Worm (Caenorhabditis elegans): ENCODE measurements around the gene irld-1.

- TF ChIP-seq nhr-77 (tag; optimal IDR thresholded peaks at IDR 0.05): no peak
- no peak for TF ChIP-seq ceh-82 (tag; optimal IDR thresholded peaks at IDR 0.05)
- no peak for TF ChIP-seq unc-86 (tag; optimal IDR thresholded peaks at IDR 0.05)
- TF ChIP-seq zag-1 (tag; optimal IDR thresholded peaks at IDR 0.05): no peak
- TF ChIP-seq sox-4 (tag; optimal IDR thresholded peaks at IDR 0.05): no peak
- TF ChIP-seq ama-1 (optimal IDR thresholded peaks at IDR 0.05): no peak
- no peak for TF ChIP-seq lin-13 (GFP tag; optimal IDR thresholded peaks at IDR 0.05)
- TF ChIP-seq nhr-28 (tag; optimal IDR thresholded peaks at IDR 0.05): no peak
- no peak for TF ChIP-seq jun-1 (tag; optimal IDR thresholded peaks at IDR 0.05)
- no peak for TF ChIP-seq mdl-1 (tag; optimal IDR thresholded peaks at IDR 0.05)
- no peak for TF ChIP-seq unc-62 (GFP tag; optimal IDR thresholded peaks at IDR 0.05)
- TF ChIP-seq ztf-11 (tag; optimal IDR thresholded peaks at IDR 0.05): no peak
- TF ChIP-seq elt-3 (tag; optimal IDR thresholded peaks at IDR 0.05): no peak
These were observed 11.1 kb upstream of the irld-1 start, which contains the start of gene nhr-125 for ce11 chrV:4325415-4325814.
